Worm (Caenorhabditis elegans): ENCODE results near the gene his-72.

his-72 gene

DNA sequence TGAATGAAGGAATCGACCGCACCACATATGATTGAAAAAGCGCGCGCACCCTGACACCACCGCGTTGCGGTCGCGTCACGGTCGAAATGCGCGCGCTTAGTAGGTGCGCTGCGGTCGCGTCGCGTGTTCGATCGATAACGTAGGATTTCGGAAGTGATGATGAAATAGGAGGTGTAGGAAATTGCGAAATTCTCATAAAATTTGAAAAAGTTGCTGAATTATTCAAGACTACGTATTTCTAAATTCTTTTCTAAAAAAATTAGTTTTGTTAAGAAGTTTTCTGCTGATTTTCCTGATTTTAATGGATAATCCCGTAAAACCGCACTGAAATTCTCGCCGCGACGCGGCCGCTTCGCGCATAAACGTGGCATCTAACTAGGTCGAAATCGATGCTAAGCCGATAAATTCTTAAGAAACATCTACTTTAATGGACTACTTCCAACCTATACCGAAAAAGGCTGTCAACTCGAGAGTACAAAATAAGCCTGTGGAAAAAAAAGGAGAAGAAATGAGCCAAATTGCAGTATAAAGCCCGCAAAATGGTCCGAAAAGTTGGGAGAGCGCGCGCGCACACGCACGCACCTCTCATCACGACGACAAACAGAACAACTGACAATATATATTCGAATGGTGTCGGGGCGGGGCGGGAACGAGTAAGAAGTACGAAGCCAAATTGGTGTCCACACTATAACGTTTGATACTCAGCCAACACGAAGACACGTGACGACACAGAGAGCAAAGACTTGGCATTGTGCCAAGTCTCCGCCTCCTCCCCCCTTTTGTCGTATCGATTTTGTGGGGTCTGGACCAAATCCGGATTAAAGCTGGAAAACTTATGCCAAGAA is at the start of gene his-72 (continued):
- TF ChIP-seq hmg-1.2 (GFP tag; IDR thresholded peaks at IDR 0.05) (peak; percentile 38; the same call in 1 of the 2 replicates), B0019.2 (GFP tag; conservative IDR thresholded peaks at IDR 0.05) (no peak), nhr-90 (tag; optimal IDR thresholded peaks at IDR 0.05) (no peak), Y95B8A.8 (GFP tag; IDR thresholded peaks at IDR 0.05) (no peak), let-607 (tag; optimal IDR thresholded peaks at IDR 0.05) (peak in 1 of 2 experiments; percentile 11), athp-1 (tag; optimal IDR thresholded peaks at IDR 0.05) (no peak), ceh-91 (GFP tag; IDR thresholded peaks at IDR 0.05) (no peak), F33H1.4 (GFP tag; IDR thresholded peaks at IDR 0.05) (peak; percentile 15; the same call in 1 of the 2 replicates), gei-17 (GFP tag; optimal IDR thresholded peaks at IDR 0.05) (no peak), F23B12.7 (tag; optimal IDR thresholded peaks at IDR 0.05; ENCODE audit: insufficient read depth) (no peak), lsy-27 (tag; optimal IDR thresholded peaks at IDR 0.05; ENCODE audit: borderline replicate concordance, insufficient read depth) (no peak), aptf-3 (GFP tag; IDR thresholded peaks at IDR 0.05) (no peak), ztf-6 (GFP tag; IDR thresholded peaks at IDR 0.05) (no peak), pha-4 (tag; optimal IDR thresholded peaks at IDR 0.05) (no peak), F57C9.4 (tag; optimal IDR thresholded peaks at IDR 0.05) (no peak), madf-6 (GFP tag; IDR thresholded peaks at IDR 0.05) (no peak; the same call in 1 of the 2 replicates), nfya-1 (tag; optimal IDR thresholded peaks at IDR 0.05; ENCODE audit: borderline replicate concordance, insufficient read depth) (no peak), sea-2 (GFP tag; IDR thresholded peaks at IDR 0.05) (0 out of 2 replicates have a peak, but pooled peaks have one; percentile 7), rcor-1 (GFP tag; IDR thresholded peaks at IDR 0.05) (0 out of 2 replicates have a peak, but pooled peaks have one; percentile 17), Y56A3A.18 (GFP tag; IDR thresholded peaks at IDR 0.05) (no peak), madf-10 (tag; optimal IDR thresholded peaks at IDR 0.05) (no peak), Y67H2A.10 (GFP tag; conservative IDR thresholded peaks at IDR 0.05) (no peak), egl-44 (GFP tag; IDR thresholded peaks at IDR 0.05) (no peak), snpc-1.3 (tag; optimal IDR thresholded peaks at IDR 0.05; ENCODE audit: insufficient read depth) (no peak), rec-8 (tag; optimal IDR thresholded peaks at IDR 0.05) (no peak), somi-1 (GFP tag; optimal IDR thresholded peaks at IDR 0.05) (no peak), attf-6 (GFP tag; IDR thresholded peaks at IDR 0.05) (no peak), nhr-27 (tag; optimal IDR thresholded peaks at IDR 0.05) (no peak), ztf-28 (GFP tag; IDR thresholded peaks at IDR 0.05) (no peak), B0336.3 (GFP tag; IDR thresholded peaks at IDR 0.05) (0 out of 2 replicates have a peak, but pooled peaks have one; percentile 51), sdz-38 (tag; optimal IDR thresholded peaks at IDR 0.05) (no peak), snpc-1.1 (tag; optimal IDR thresholded peaks at IDR 0.05; ENCODE audit: insufficient read depth) (no peak), ZK185.1 (tag; optimal IDR thresholded peaks at IDR 0.05; ENCODE audit: poor library complexity, severe bottlenecking) (no peak), K12H6.12 (tag; optimal IDR thresholded peaks at IDR 0.05) (peak; percentile 19), hsf-1 (GFP tag; IDR thresholded peaks at IDR 0.05) (no peak; the same call in 1 of the 2 replicates), ekl-4 (GFP tag; IDR thresholded peaks at IDR 0.05) (no peak; the same call in 1 of the 2 replicates), nhr-120 (GFP tag; IDR thresholded peaks at IDR 0.05) (no peak), efl-1 (GFP tag; optimal IDR thresholded peaks at IDR 0.05) (peak; percentile 56), sptf-2 (GFP tag; optimal IDR thresholded peaks at IDR 0.05) (no peak), mcd-1 (GFP tag; IDR thresholded peaks at IDR 0.05) (peak; percentile 28; the same call in 1 of the 2 replicates), lin-40 (tag; optimal IDR thresholded peaks at IDR 0.05) (no peak), mel-28 (tag; optimal IDR thresholded peaks at IDR 0.05; ENCODE audit: borderline replicate concordance) (no peak), nfyb-1 (GFP tag; IDR thresholded peaks at IDR 0.05) (peak; percentile 61; the same call in 1 of the 2 replicates), Y79H2A.3 (GFP tag; conservative IDR thresholded peaks at IDR 0.05) (0 out of 2 replicates have a peak, but pooled peaks have one; percentile 6), akir-1 (GFP tag; optimal IDR thresholded peaks at IDR 0.05) (no peak)
